Worm (Caenorhabditis elegans) whole organism, L3 larva: ENCODE data around the gene F44F4.3.

ENCODE experiments used
- R02D3.7 ChIP-seq: fragments of 150-350 bp; optimal IDR thresholded peaks from 2 replicates; lab custom pipeline; 2014; ENCODE audit warnings: missing biosample characterization, missing genetic modification characterization
- ZK546.5 ChIP-seq: sonication (generic microtip); optimal IDR thresholded peaks from 2 replicates; lab custom pipeline; 2017; ENCODE audit warnings: missing biosample characterization, missing genetic modification characterization
- aly-2 ChIP-seq: fragments of 150-350 bp; optimal IDR thresholded peaks from 2 replicates; lab custom pipeline; 2014; ENCODE audit warnings: missing biosample characterization, missing genetic modification characterization
- ama-1 ChIP-seq: fragments of 150-350 bp; optimal IDR thresholded peaks from 2 replicates; lab custom pipeline; 2018
- ceh-16 ChIP-seq: sonication (generic microtip); optimal IDR thresholded peaks from 2 replicates; lab custom pipeline; 2017; ENCODE audit warnings: missing biosample characterization, missing genetic modification characterization
- ceh-28 ChIP-seq: fragments of 150-350 bp; optimal IDR thresholded peaks from 2 replicates; lab custom pipeline; 2014; ENCODE audit warnings: missing biosample characterization, missing genetic modification reagents, missing genetic modification characterization
- ceh-82 ChIP-seq: fragments of 150-350 bp; optimal IDR thresholded peaks from 2 replicates; lab custom pipeline; 2014; ENCODE audit warnings: missing biosample characterization, missing genetic modification characterization
- ceh-9 ChIP-seq: sonication (generic microtip); optimal IDR thresholded peaks from 2 replicates; lab custom pipeline; 2018; ENCODE audit warnings: missing biosample characterization, missing genetic modification characterization
- daf-12 ChIP-seq: fragments of 150-350 bp; optimal IDR thresholded peaks from 2 replicates; lab custom pipeline; 2014; ENCODE audit warnings: missing biosample characterization, missing genetic modification reagents, missing genetic modification characterization
- egl-27 ChIP-seq: sonication (generic microtip); optimal IDR thresholded peaks from 4 replicates; lab custom pipeline; 2017; ENCODE audit warnings: missing biosample characterization, missing genetic modification reagents, missing genetic modification characterization
- egl-5 ChIP-seq: fragments of 150-350 bp; optimal IDR thresholded peaks from 2 replicates; lab custom pipeline; 2017; ENCODE audit warnings: missing biosample characterization, missing genetic modification reagents, missing genetic modification characterization, inconsistent platforms
- elt-1 ChIP-seq: fragments of 150-350 bp; optimal IDR thresholded peaks from 2 replicates; lab custom pipeline; 2014; ENCODE audit warnings: missing biosample characterization, missing genetic modification characterization
- elt-2 ChIP-seq: sonication (generic microtip); optimal IDR thresholded peaks from 2 replicates; lab custom pipeline; 2016; ENCODE audit warnings: missing genetic modification reagents, mild to moderate bottlenecking, missing genetic modification characterization, missing compliant biosample characterization
- elt-3 ChIP-seq, 3 experiments: fragments of 150-350 bp in 1 of 3; sonication (generic microtip) in 2 of 3; optimal IDR thresholded peaks; 2 replicates in 2 of 3; 4 replicates in 1 of 3; lab custom pipeline; 2014 to 2017; ENCODE audit warnings: missing biosample characterization in 3 of 3, missing genetic modification characterization in 3 of 3
- eor-1 ChIP-seq, 2 experiments: fragments of 150-350 bp; optimal IDR thresholded peaks; 2 replicates each; lab custom pipeline; 2014 to 2018; ENCODE audit warnings: missing biosample characterization in 2 of 2, missing genetic modification characterization in 2 of 2
- fkh-10 ChIP-seq: sonication (generic microtip); optimal IDR thresholded peaks from 2 replicates; lab custom pipeline; 2017; ENCODE audit warnings: missing biosample characterization, missing genetic modification reagents, missing genetic modification characterization
- fkh-2 ChIP-seq: fragments of 150-350 bp; optimal IDR thresholded peaks from 2 replicates; lab custom pipeline; 2014; ENCODE audit warnings: missing biosample characterization, missing genetic modification reagents, missing genetic modification characterization
- fos-1 ChIP-seq: fragments of 150-350 bp; optimal IDR thresholded peaks from 2 replicates; lab custom pipeline; 2014; ENCODE audit warnings: missing biosample characterization, missing genetic modification characterization
- hmg-11 ChIP-seq: sonication (generic microtip); optimal IDR thresholded peaks from 2 replicates; lab custom pipeline; 2016; ENCODE audit warnings: missing genetic modification characterization, missing compliant biosample characterization
- jun-1 ChIP-seq: fragments of 150-350 bp; optimal IDR thresholded peaks from 2 replicates; lab custom pipeline; 2014; ENCODE audit warnings: missing biosample characterization, missing genetic modification reagents, missing genetic modification characterization
- lin-15B ChIP-seq: fragments of 150-350 bp; optimal IDR thresholded peaks from 2 replicates; lab custom pipeline; 2014; ENCODE audit warnings: missing biosample characterization, missing genetic modification characterization
- lin-39 ChIP-seq: fragments of 150-350 bp; optimal IDR thresholded peaks from 2 replicates; lab custom pipeline; 2018; ENCODE audit warnings: missing biosample characterization, missing genetic modification reagents, missing genetic modification characterization
- lsy-12 ChIP-seq: sonication (generic microtip); optimal IDR thresholded peaks from 2 replicates; lab custom pipeline; 2016; ENCODE audit warnings: mild to moderate bottlenecking, missing genetic modification characterization, missing compliant biosample characterization
- mml-1 ChIP-seq: fragments of 150-350 bp; sonication (generic microtip); optimal IDR thresholded peaks from 3 replicates; lab custom pipeline; 2014; ENCODE audit warnings: missing biosample characterization, missing genetic modification characterization
- nfya-1 ChIP-seq: sonication (generic microtip); optimal IDR thresholded peaks from 2 replicates; lab custom pipeline; 2017; ENCODE audit warnings: missing genetic modification characterization, mild to moderate bottlenecking, missing compliant biosample characterization, antibody characterized with exemption, moderate library complexity; ENCODE audit not compliant: insufficient read depth
- nhr-12 ChIP-seq: fragments of 150-350 bp; optimal IDR thresholded peaks from 2 replicates; lab custom pipeline; 2014; ENCODE audit warnings: missing biosample characterization, missing genetic modification characterization
- nhr-23 ChIP-seq: fragments of 150-350 bp; optimal IDR thresholded peaks from 2 replicates; lab custom pipeline; 2014; ENCODE audit warnings: missing biosample characterization, missing genetic modification reagents, missing genetic modification characterization
- nhr-237 ChIP-seq: fragments of 150-350 bp; optimal IDR thresholded peaks from 2 replicates; lab custom pipeline; 2014; ENCODE audit warnings: missing biosample characterization, missing genetic modification characterization
- nhr-25 ChIP-seq: sonication (generic microtip); optimal IDR thresholded peaks from 2 replicates; lab custom pipeline; 2017; ENCODE audit warnings: missing biosample characterization, missing genetic modification characterization
- nhr-43 ChIP-seq: sonication (generic microtip); optimal IDR thresholded peaks from 2 replicates; lab custom pipeline; 2016; ENCODE audit warnings: mild to moderate bottlenecking, missing genetic modification characterization, missing compliant biosample characterization; ENCODE audit not compliant: poor library complexity, severe bottlenecking
- nhr-67 ChIP-seq: fragments of 150-350 bp; optimal IDR thresholded peaks from 2 replicates; lab custom pipeline; 2014; ENCODE audit warnings: missing biosample characterization, missing genetic modification characterization
- nhr-77 ChIP-seq: fragments of 150-350 bp; optimal IDR thresholded peaks from 2 replicates; lab custom pipeline; 2014; ENCODE audit warnings: missing biosample characterization, missing genetic modification characterization
- pha-4 ChIP-seq: fragments of 150-350 bp; optimal IDR thresholded peaks from 2 replicates; lab custom pipeline; 2014; ENCODE audit warnings: missing biosample characterization, missing genetic modification reagents, missing genetic modification characterization
- pqm-1 ChIP-seq: fragments of 150-350 bp; optimal IDR thresholded peaks from 2 replicates; lab custom pipeline; 2017; ENCODE audit warnings: missing biosample characterization, missing genetic modification characterization, inconsistent platforms
- sea-2 ChIP-seq: fragments of 150-350 bp; sonication (generic microtip); optimal IDR thresholded peaks from 4 replicates; lab custom pipeline; 2014; ENCODE audit warnings: missing biosample characterization, missing genetic modification reagents, missing genetic modification characterization
- skn-1 ChIP-seq: fragments of 150-350 bp; optimal IDR thresholded peaks from 2 replicates; lab custom pipeline; 2014; ENCODE audit warnings: missing biosample characterization, missing genetic modification characterization
- snpc-4 ChIP-seq: fragments of 150-350 bp; optimal IDR thresholded peaks from 2 replicates; lab custom pipeline; 2014; ENCODE audit warnings: missing biosample characterization, missing genetic modification characterization
- tbx-2 ChIP-seq: sonication (generic microtip); optimal IDR thresholded peaks from 2 replicates; lab custom pipeline; 2016; ENCODE audit warnings: mild to moderate bottlenecking, missing genetic modification characterization, missing compliant biosample characterization
- unc-39 ChIP-seq: sonication (generic microtip); optimal IDR thresholded peaks from 4 replicates; lab custom pipeline; 2017; ENCODE audit warnings: missing biosample characterization, missing genetic modification characterization
- unc-62 ChIP-seq: fragments of 150-350 bp; sonication (generic microtip); optimal IDR thresholded peaks from 4 replicates; lab custom pipeline; 2014; ENCODE audit warnings: missing biosample characterization, missing genetic modification reagents, missing genetic modification characterization
- zag-1 ChIP-seq: fragments of 150-350 bp; optimal IDR thresholded peaks from 2 replicates; lab custom pipeline; 2014; ENCODE audit warnings: missing biosample characterization, missing genetic modification characterization
- ztf-11 ChIP-seq: fragments of 150-350 bp; optimal IDR thresholded peaks from 2 replicates; lab custom pipeline; 2014; ENCODE audit warnings: missing biosample characterization, missing genetic modification characterization
- ztf-4 ChIP-seq: fragments of 150-350 bp; optimal IDR thresholded peaks from 2 replicates; lab custom pipeline; 2014; ENCODE audit warnings: missing biosample characterization, missing genetic modification characterization

Gene F44F4.3

DNA sequence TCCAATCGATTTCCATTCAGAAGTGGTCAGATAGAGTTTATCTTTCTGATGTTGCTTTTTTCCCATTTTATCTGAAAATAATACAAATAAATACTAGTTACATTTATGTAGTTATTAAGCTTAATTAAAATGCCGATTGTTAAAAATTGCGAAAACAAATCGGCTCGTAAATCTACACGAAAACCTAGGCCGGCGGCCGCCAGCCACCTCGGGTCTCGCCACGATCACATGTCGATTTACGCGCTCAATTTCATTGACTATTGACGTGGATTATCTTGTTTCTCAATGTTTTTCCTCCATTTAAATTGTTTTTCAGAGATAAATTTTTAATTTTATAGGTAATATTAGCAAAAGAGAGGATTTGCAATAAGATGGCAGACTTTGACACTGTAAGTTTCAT lies 13.2 kb downstream of the F44F4.3 start, which contains the start of the genes cyn-4 and copz-1:
cyn-4 (minus strand) TSS at position 71 of the 400 bp plus-strand sequence.
copz-1 (plus strand) TSS at position 339 of the 400 bp plus-strand sequence.
- TF ChIP-seq egl-5, result peak; percentile 62
- TF ChIP-seq lin-15B, result peak; percentile 93
- peak; percentile 60 for TF ChIP-seq hmg-11
- TF ChIP-seq elt-2 (tag; lab: Kevin White, UChicago), result peak; percentile 29
- no peak for TF ChIP-seq jun-1
- peak; percentile 80 for TF ChIP-seq lin-39
- TF ChIP-seq daf-12 (tag; lab: Kevin White, UChicago), result no peak
- TF ChIP-seq egl-27, result no peak
- peak; percentile 87 for TF ChIP-seq snpc-4
- peak; percentile 63 for TF ChIP-seq ceh-82 (tag; lab: Kevin White, UChicago)
- TF ChIP-seq fkh-10 (GFP tag; lab: Kevin White, UChicago), result peak; percentile 31
- no peak for TF ChIP-seq tbx-2 (tag; lab: Kevin White, UChicago)
- TF ChIP-seq ceh-28 (tag; lab: Kevin White, UChicago), result peak; percentile 39
- no peak for TF ChIP-seq aly-2 (tag; lab: Kevin White, UChicago)
- peak; percentile 89 for TF ChIP-seq pha-4 (tag; lab: Kevin White, UChicago)
- no peak for TF ChIP-seq ceh-16 (tag; lab: Kevin White, UChicago)
- TF ChIP-seq fos-1, result no peak
- TF ChIP-seq nfya-1, result peak; percentile 90
- peak; percentile 30 for TF ChIP-seq elt-1 (tag; lab: Kevin White, UChicago)
- TF ChIP-seq unc-62 (GFP tag; lab: Kevin White, UChicago), result no peak
- TF ChIP-seq lsy-12 (tag; lab: Kevin White, UChicago), result peak; percentile 16
- TF ChIP-seq nhr-23, result peak; percentile 83
- no peak for TF ChIP-seq zag-1 (tag; lab: Kevin White, UChicago)
- TF ChIP-seq nhr-237 (tag; lab: Kevin White, UChicago), result no peak
- TF ChIP-seq ztf-11 (tag; lab: Kevin White, UChicago), result no peak
- TF ChIP-seq ama-1 (lab: Kevin White, UChicago), result no peak
- TF ChIP-seq skn-1 (tag; lab: Kevin White, UChicago), result no peak
- TF ChIP-seq R02D3.7 (tag; lab: Kevin White, UChicago), result peak; percentile 98
- peak; percentile 82 for TF ChIP-seq nhr-25 (tag; lab: Kevin White, UChicago)
- TF ChIP-seq ztf-4, result no peak
- no peak for TF ChIP-seq eor-1 (tag; optimal IDR thresholded peaks at IDR 0.05; lab: Kevin White, UChicago)
- TF ChIP-seq ceh-9, result no peak
- TF ChIP-seq unc-39 (tag; lab: Kevin White, UChicago), result no peak
- TF ChIP-seq nhr-43 (tag; lab: Kevin White, UChicago), result peak; percentile 75
- no peak for TF ChIP-seq elt-3 (tag; optimal IDR thresholded peaks at IDR 0.05; lab: Kevin White, UChicago)

DNA sequence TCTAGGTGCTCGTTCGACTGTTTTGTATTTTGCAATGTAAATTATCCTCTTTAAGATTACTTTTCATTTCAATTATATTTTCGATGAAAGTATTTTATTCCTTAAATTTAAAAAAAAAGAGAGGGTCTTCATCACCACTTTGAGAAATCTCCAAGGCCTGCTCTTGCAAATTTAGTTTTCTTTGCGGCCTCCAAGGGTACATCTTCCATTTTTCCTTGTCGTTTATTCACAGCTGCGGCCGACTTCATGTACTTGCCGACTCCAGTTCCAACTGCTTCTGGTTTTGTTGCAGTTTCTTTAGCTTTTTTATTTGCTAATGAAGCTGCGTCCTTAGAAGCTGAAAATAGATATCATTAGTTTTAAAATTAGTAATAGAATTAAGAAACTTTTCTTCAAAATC lies 15.0 kb downstream of the F44F4.3 start:
- no peak for TF ChIP-seq mml-1
- TF ChIP-seq fkh-2 (tag; lab: Kevin White, UChicago), result no peak
- TF ChIP-seq elt-3 (tag; optimal IDR thresholded peaks at IDR 0.05; lab: Kevin White, UChicago), result no peak
- TF ChIP-seq ceh-9, result no peak
- TF ChIP-seq fos-1, result no peak
- no peak for TF ChIP-seq hmg-11
- no peak for TF ChIP-seq nhr-12 (tag; lab: Kevin White, UChicago)
- no peak for TF ChIP-seq snpc-4
- TF ChIP-seq skn-1 (tag; lab: Kevin White, UChicago), result no peak
- TF ChIP-seq eor-1 (tag; optimal IDR thresholded peaks at IDR 0.05; lab: Kevin White, UChicago), result no peak
- TF ChIP-seq lin-39, result no peak
- no peak for TF ChIP-seq pha-4 (tag; lab: Kevin White, UChicago)
- TF ChIP-seq ztf-11 (tag; lab: Kevin White, UChicago), result no peak
- no peak for TF ChIP-seq aly-2 (tag; lab: Kevin White, UChicago)
- TF ChIP-seq nhr-23, result no peak
- no peak for TF ChIP-seq ama-1 (lab: Kevin White, UChicago)
- no peak for TF ChIP-seq lin-15B
- no peak for TF ChIP-seq egl-5

DNA sequence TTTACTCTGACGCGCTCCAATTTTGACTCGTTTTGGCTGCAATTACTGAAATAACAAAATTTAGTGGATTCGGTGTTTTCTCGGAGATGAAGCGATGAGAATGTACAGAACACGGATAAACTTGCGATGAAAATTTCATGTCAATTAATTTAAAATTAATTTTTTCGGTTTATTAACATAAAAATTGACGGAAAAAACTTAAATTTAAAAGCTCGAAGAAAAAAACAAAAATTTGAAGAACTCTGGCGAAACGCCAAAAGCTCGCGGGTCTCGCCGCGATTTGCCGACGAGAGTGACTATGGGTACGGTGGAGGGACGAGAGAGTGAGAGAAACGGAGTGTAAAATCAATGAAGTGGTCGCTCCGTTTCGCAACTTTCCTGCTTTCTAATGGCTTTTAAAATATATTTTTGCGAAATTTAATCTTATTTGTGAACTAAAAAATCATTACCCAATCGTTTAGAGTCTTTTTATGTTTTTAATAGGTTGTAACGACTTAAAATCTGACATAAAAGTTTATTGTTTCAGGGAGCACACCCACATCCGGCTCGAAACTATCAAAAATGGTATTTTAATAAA lies 17.0 kb downstream of the F44F4.3 start, which contains the start of the genes gmps-1 and cap-2:
gmps-1 (minus strand) TSS at position 51 of the 577 bp plus-strand sequence.
cap-2 (plus strand) TSS at position 527 of the 577 bp plus-strand sequence.
- TF ChIP-seq lin-15B, result peak; percentile 93
- TF ChIP-seq eor-1 (tag; optimal IDR thresholded peaks at IDR 0.05; lab: Kevin White, UChicago), result peak in 1 of 2 experiments; percentile 38
- peak in 1 of 3 experiments; percentile 35 for TF ChIP-seq elt-3 (tag; optimal IDR thresholded peaks at IDR 0.05; lab: Kevin White, UChicago)
- peak; percentile 98 for TF ChIP-seq ceh-28 (tag; lab: Kevin White, UChicago)
- peak; percentile 77 for TF ChIP-seq ama-1 (lab: Kevin White, UChicago)
- peak; percentile 90 for TF ChIP-seq egl-5
- peak; percentile 73 for TF ChIP-seq unc-62 (GFP tag; lab: Kevin White, UChicago)
- peak; percentile 96 for TF ChIP-seq hmg-11
- TF ChIP-seq nhr-23, result peak; percentile 97
- peak; percentile 55 for TF ChIP-seq ztf-4
- TF ChIP-seq fos-1, result no peak
- peak; percentile 74 for TF ChIP-seq pqm-1
- peak; percentile 80 for TF ChIP-seq egl-27
- TF ChIP-seq skn-1 (tag; lab: Kevin White, UChicago), result peak; percentile 90
- no peak for TF ChIP-seq nhr-237 (tag; lab: Kevin White, UChicago)
- peak; percentile 97 for TF ChIP-seq lin-39
- TF ChIP-seq snpc-4, result peak; percentile 79
- peak; percentile 54 for TF ChIP-seq aly-2 (tag; lab: Kevin White, UChicago)
- peak; percentile 98 for TF ChIP-seq R02D3.7 (tag; lab: Kevin White, UChicago)
- TF ChIP-seq ceh-16 (tag; lab: Kevin White, UChicago), result no peak
- TF ChIP-seq ceh-9, result no peak
- no peak for TF ChIP-seq ztf-11 (tag; lab: Kevin White, UChicago)
- no peak for TF ChIP-seq unc-39 (tag; lab: Kevin White, UChicago)
- peak; percentile 94 for TF ChIP-seq tbx-2 (tag; lab: Kevin White, UChicago)
- peak; percentile 88 for TF ChIP-seq fkh-10 (GFP tag; lab: Kevin White, UChicago)
- TF ChIP-seq sea-2, result no peak
- peak; percentile 95 for TF ChIP-seq ceh-82 (tag; lab: Kevin White, UChicago)
- peak; percentile 11 for TF ChIP-seq nhr-67 (tag; lab: Kevin White, UChicago)
- TF ChIP-seq ZK546.5 (tag; lab: Kevin White, UChicago), result peak; percentile 54
- no peak for TF ChIP-seq daf-12 (tag; lab: Kevin White, UChicago)
- peak; percentile 97 for TF ChIP-seq lsy-12 (tag; lab: Kevin White, UChicago)
- TF ChIP-seq pha-4 (tag; lab: Kevin White, UChicago), result peak; percentile 91
- peak; percentile 91 for TF ChIP-seq nhr-77 (tag; lab: Kevin White, UChicago)
